Fruit fly (Drosophila melanogaster): ENCODE results near the gene cutlet.
A peak's percentile ranks its signal among the peaks of the same experiment; 100 is the strongest.

cutlet gene

dm6 chr2L:3711665-3712064 lies at the start of gene cutlet:
cutlet (minus strand) TSS chr2L:3711748.
- TF ChIP-seq rgr (GFP tag; optimal IDR thresholded peaks at IDR 0.05) (peak; percentile 29), OdsH (GFP tag; optimal IDR thresholded peaks at IDR 0.05) (no peak), GATAd (GFP tag; optimal IDR thresholded peaks at IDR 0.05) (no peak), Hnf4 (GFP tag; optimal IDR thresholded peaks at IDR 0.05) (no peak), lola (GFP tag; optimal IDR thresholded peaks at IDR 0.05) (no peak), Dif (GFP tag; optimal IDR thresholded peaks at IDR 0.05; ENCODE audit: partially characterized antibody) (peak; percentile 41), CG32264 (GFP tag; optimal IDR thresholded peaks at IDR 0.05) (no peak), Dfd (GFP tag; optimal IDR thresholded peaks at IDR 0.05) (no peak), h (GFP tag; optimal IDR thresholded peaks at IDR 0.05) (peak; percentile 10), HLH106 (tag; optimal IDR thresholded peaks at IDR 0.05) (peak; percentile 28), Sp1 (GFP tag; optimal IDR thresholded peaks at IDR 0.05) (no peak), ey (GFP tag; optimal IDR thresholded peaks at IDR 0.05) (no peak), foxo (GFP tag; optimal IDR thresholded peaks at IDR 0.05) (peak in 1 of 2 experiments; percentile 16), CG9705 (GFP tag; optimal IDR thresholded peaks at IDR 0.05) (no peak), tai (GFP tag; optimal IDR thresholded peaks at IDR 0.05) (no peak), dl (GFP tag; optimal IDR thresholded peaks at IDR 0.05; ENCODE audit: insufficient read depth in 1 of 2, partially characterized antibody in 2 of 2) (no peak), Mio (GFP tag; optimal IDR thresholded peaks at IDR 0.05) (no peak), woc (GFP tag; optimal IDR thresholded peaks at IDR 0.05) (no peak), fru (GFP tag; optimal IDR thresholded peaks at IDR 0.05) (no peak), jim (GFP tag; optimal IDR thresholded peaks at IDR 0.05) (no peak), Rel (GFP tag; optimal IDR thresholded peaks at IDR 0.05) (no peak), Rel (tag; optimal IDR thresholded peaks at IDR 0.05) (no peak), dmrt93B (GFP tag; optimal IDR thresholded peaks at IDR 0.05) (no peak)

- TF ChIP-seq Sp1 (GFP tag; optimal IDR thresholded peaks at IDR 0.05), result no peak
- TF ChIP-seq HLH106 (tag; optimal IDR thresholded peaks at IDR 0.05), result no peak
- no peak for TF ChIP-seq foxo (GFP tag; optimal IDR thresholded peaks at IDR 0.05)
- TF ChIP-seq Rel (GFP tag; optimal IDR thresholded peaks at IDR 0.05), result no peak
- no peak for TF ChIP-seq Rel (tag; optimal IDR thresholded peaks at IDR 0.05)
- no peak for TF ChIP-seq Hr78 (GFP tag; optimal IDR thresholded peaks at IDR 0.05)
- no peak for TF ChIP-seq rgr (GFP tag; optimal IDR thresholded peaks at IDR 0.05)
- no peak for TF ChIP-seq jim (GFP tag; optimal IDR thresholded peaks at IDR 0.05)
- no peak for TF ChIP-seq dsf (GFP tag; optimal IDR thresholded peaks at IDR 0.05; ENCODE audit: borderline replicate concordance)
- TF ChIP-seq OdsH (GFP tag; optimal IDR thresholded peaks at IDR 0.05), result no peak
- no peak for TF ChIP-seq Dif (GFP tag; optimal IDR thresholded peaks at IDR 0.05; ENCODE audit: partially characterized antibody)
- no peak for TF ChIP-seq CrebA (GFP tag; optimal IDR thresholded peaks at IDR 0.05; ENCODE audit: borderline replicate concordance)
- TF ChIP-seq Dfd (GFP tag; optimal IDR thresholded peaks at IDR 0.05), result no peak
- TF ChIP-seq GATAd (GFP tag; optimal IDR thresholded peaks at IDR 0.05), result no peak
- no peak for TF ChIP-seq tai (GFP tag; optimal IDR thresholded peaks at IDR 0.05)
- TF ChIP-seq Mio (GFP tag; optimal IDR thresholded peaks at IDR 0.05), result no peak
- TF ChIP-seq fru (GFP tag; optimal IDR thresholded peaks at IDR 0.05), result no peak
- TF ChIP-seq N (GFP tag; optimal IDR thresholded peaks at IDR 0.05), result no peak
Measured at dm6 chr2L:3756831-3757351, 45.3 kb upstream of the cutlet start, which contains the start of gene CG43707. CG43707 (plus strand) TSS chr2L:3757256.

- TF ChIP-seq pan (optimal IDR thresholded peaks at IDR 0.05) (no peak), CG32264 (GFP tag; optimal IDR thresholded peaks at IDR 0.05) (no peak), h (GFP tag; optimal IDR thresholded peaks at IDR 0.05) (no peak), Vsx2 (GFP tag; optimal IDR thresholded peaks at IDR 0.05; ENCODE audit: partially characterized antibody) (no peak), tai (GFP tag; optimal IDR thresholded peaks at IDR 0.05) (no peak), Mio (GFP tag; optimal IDR thresholded peaks at IDR 0.05) (no peak), Dif (GFP tag; optimal IDR thresholded peaks at IDR 0.05; ENCODE audit: partially characterized antibody) (no peak), Hr78 (GFP tag; optimal IDR thresholded peaks at IDR 0.05) (no peak), Rel (GFP tag; optimal IDR thresholded peaks at IDR 0.05) (no peak), Rel (tag; optimal IDR thresholded peaks at IDR 0.05) (no peak), psq (GFP tag; optimal IDR thresholded peaks at IDR 0.05) (no peak), Sp1 (GFP tag; optimal IDR thresholded peaks at IDR 0.05) (no peak), jim (GFP tag; optimal IDR thresholded peaks at IDR 0.05) (no peak), rgr (GFP tag; optimal IDR thresholded peaks at IDR 0.05) (no peak), brk (GFP tag; optimal IDR thresholded peaks at IDR 0.05) (no peak), Jra (GFP tag; optimal IDR thresholded peaks at IDR 0.05) (no peak), sage (GFP tag; optimal IDR thresholded peaks at IDR 0.05) (no peak), lola (GFP tag; optimal IDR thresholded peaks at IDR 0.05) (no peak), foxo (GFP tag; optimal IDR thresholded peaks at IDR 0.05) (no peak)
Measured at dm6 chr2L:3754835-3755547, 43.4 kb upstream of the cutlet start.

Measured in whole organism, wandering third instar larva.